Worm (Caenorhabditis elegans): ENCODE measurements around the gene Y48B6A.10.

Gene Y48B6A.10

ce11 chrII:14247748-14248502 is 33.7 kb downstream of the Y48B6A.10 start (continued):
- TF ChIP-seq aly-2 (tag; optimal IDR thresholded peaks at IDR 0.05), result no peak
- no peak for TF ChIP-seq ets-5 (GFP tag; IDR thresholded peaks at IDR 0.05)
- TF ChIP-seq efl-1 (optimal IDR thresholded peaks at IDR 0.05), result peak; percentile 26 to 41
- peak; percentile 39 to 95 for TF ChIP-seq efl-1 (GFP tag; optimal IDR thresholded peaks at IDR 0.05 in 1 of 2)
- no peak for TF ChIP-seq ama-1 (optimal IDR thresholded peaks at IDR 0.05)
- TF ChIP-seq ceh-88 (GFP tag; IDR thresholded peaks at IDR 0.05), result no peak
- peak in 2 of 3 experiments; percentile 37 to 38 for TF ChIP-seq dpl-1 (GFP tag; optimal IDR thresholded peaks at IDR 0.05)
- peak; percentile 7 to 71 for TF ChIP-seq lin-35 (GFP tag; optimal IDR thresholded peaks at IDR 0.05)
- TF ChIP-seq ces-1 (GFP tag; optimal IDR thresholded peaks at IDR 0.05), result no peak
- TF ChIP-seq mep-1 (tag; optimal IDR thresholded peaks at IDR 0.05), result peak; percentile 54
- TF ChIP-seq sptf-1 (tag; optimal IDR thresholded peaks at IDR 0.05), result no peak
- TF ChIP-seq ztf-11 (tag; optimal IDR thresholded peaks at IDR 0.05), result peak in 1 of 2 experiments; percentile 51
- no peak for TF ChIP-seq egl-13 (tag; optimal IDR thresholded peaks at IDR 0.05)
- no peak for TF ChIP-seq dsc-1 (tag; optimal IDR thresholded peaks at IDR 0.05)
- TF ChIP-seq nhr-28 (tag; optimal IDR thresholded peaks at IDR 0.05), result no peak
- TF ChIP-seq snpc-4 (tag; optimal IDR thresholded peaks at IDR 0.05), result no peak
- TF ChIP-seq lir-3 (tag; optimal IDR thresholded peaks at IDR 0.05; ENCODE audit: poor library complexity), result no peak
- peak in 1 of 2 experiments; percentile 43 for TF ChIP-seq mdl-1 (tag; optimal IDR thresholded peaks at IDR 0.05)

- peak; percentile 28 for TF ChIP-seq C16A3.4 (tag; optimal IDR thresholded peaks at IDR 0.05)
- peak; percentile 46 for TF ChIP-seq nhr-47 (tag; optimal IDR thresholded peaks at IDR 0.05)
- TF ChIP-seq egl-13 (tag; optimal IDR thresholded peaks at IDR 0.05), result peak; percentile 4
- TF ChIP-seq jun-1 (tag; optimal IDR thresholded peaks at IDR 0.05), result peak; percentile 35
- peak; percentile 23 for TF ChIP-seq dsc-1 (tag; optimal IDR thresholded peaks at IDR 0.05)
- TF ChIP-seq lir-3 (tag; optimal IDR thresholded peaks at IDR 0.05; ENCODE audit: poor library complexity), result peak; percentile 17
- peak; percentile 63 to 65 for TF ChIP-seq lin-35 (GFP tag; optimal IDR thresholded peaks at IDR 0.05)
- TF ChIP-seq xbp-1 (tag; optimal IDR thresholded peaks at IDR 0.05), result peak; percentile 47
- peak; percentile 67 for TF ChIP-seq nhr-71 (tag; optimal IDR thresholded peaks at IDR 0.05)
- TF ChIP-seq nhr-20 (tag; optimal IDR thresholded peaks at IDR 0.05), result peak; percentile 52
- TF ChIP-seq dpl-1 (GFP tag; optimal IDR thresholded peaks at IDR 0.05), result peak in 2 of 3 experiments; percentile 48 to 57
- TF ChIP-seq egl-27 (tag; optimal IDR thresholded peaks at IDR 0.05), result no peak
- peak; percentile 55 to 60 for TF ChIP-seq efl-1 (optimal IDR thresholded peaks at IDR 0.05)
- TF ChIP-seq efl-1 (GFP tag; optimal IDR thresholded peaks at IDR 0.05 in 1 of 2), result peak; percentile 62 to 95
- TF ChIP-seq snpc-4 (tag; optimal IDR thresholded peaks at IDR 0.05), result no peak
- peak; percentile 34 for TF ChIP-seq rnt-1 (tag; optimal IDR thresholded peaks at IDR 0.05)
- no peak for TF ChIP-seq nhr-28 (tag; optimal IDR thresholded peaks at IDR 0.05)
- TF ChIP-seq C34B4.2 (tag; optimal IDR thresholded peaks at IDR 0.05), result no peak
- peak; percentile 50 for TF ChIP-seq mep-1 (tag; optimal IDR thresholded peaks at IDR 0.05)
- peak; percentile 74 for TF ChIP-seq lin-14 (GFP tag; optimal IDR thresholded peaks at IDR 0.05)
- no peak for TF ChIP-seq hlh-17 (GFP tag; optimal IDR thresholded peaks at IDR 0.05; ENCODE audit: borderline replicate concordance)
- TF ChIP-seq lsy-2 (tag; optimal IDR thresholded peaks at IDR 0.05), result peak; percentile 40 to 54
- TF ChIP-seq unc-86 (tag; optimal IDR thresholded peaks at IDR 0.05), result peak; percentile 26
- peak; percentile 16 for TF ChIP-seq skn-1 (tag; optimal IDR thresholded peaks at IDR 0.05)
- TF ChIP-seq blmp-1 (tag; optimal IDR thresholded peaks at IDR 0.05), result peak; percentile 32
- TF ChIP-seq nhr-19 (GFP tag; conservative IDR thresholded peaks at IDR 0.05), result peak; percentile 5; the same call in 1 of the 2 replicates
- peak; percentile 69 for TF ChIP-seq snu-23 (GFP tag; optimal IDR thresholded peaks at IDR 0.05)
- peak; percentile 50 for TF ChIP-seq swsn-7 (tag; optimal IDR thresholded peaks at IDR 0.05)
- TF ChIP-seq ceh-82 (tag; optimal IDR thresholded peaks at IDR 0.05), result peak; percentile 4 to 64 (median 37)
- TF ChIP-seq Y116A8C.19 (tag; optimal IDR thresholded peaks at IDR 0.05; ENCODE audit: borderline replicate concordance), result no peak
- TF ChIP-seq nhr-76 (tag; optimal IDR thresholded peaks at IDR 0.05), result no peak
- peak in 1 of 2 experiments; percentile 71 for TF ChIP-seq mdl-1 (tag; optimal IDR thresholded peaks at IDR 0.05)
- no peak for TF ChIP-seq ztf-11 (tag; optimal IDR thresholded peaks at IDR 0.05)
- peak; percentile 35 for TF ChIP-seq tbx-2 (tag; optimal IDR thresholded peaks at IDR 0.05)
- TF ChIP-seq nhr-77 (tag; optimal IDR thresholded peaks at IDR 0.05), result no peak
These were observed 35.3 kb downstream of the Y48B6A.10 start for ce11 chrII:14249489-14249888.
